Worm (Caenorhabditis elegans): Measurements from ENCODE around the gene T02B11.6.
A peak's percentile ranks its signal among the peaks of the same experiment; 100 is the strongest.

Gene T02B11.6

DNA sequence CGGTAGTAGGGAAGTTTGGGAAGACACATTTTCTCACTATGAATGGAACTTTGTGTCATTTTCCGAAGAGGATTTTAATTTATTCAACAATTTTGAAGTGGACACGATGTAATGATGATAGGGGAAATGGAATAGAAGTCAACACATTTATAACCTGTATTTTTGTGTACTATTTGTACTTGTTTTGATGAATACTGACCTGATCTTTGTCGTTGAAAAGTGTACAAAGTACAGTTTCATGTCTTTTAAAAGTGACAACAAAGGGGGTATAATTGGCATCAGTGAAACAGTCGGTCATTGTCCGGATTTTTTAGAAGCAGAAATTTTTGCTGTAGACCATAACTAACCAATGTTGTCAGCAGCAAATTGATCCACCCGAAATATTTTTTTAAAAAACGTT lies at the start of gene T02B11.6:
Gene T02B11.6 (minus strand): TSS at position 101 of the 400 bp plus-strand sequence.
- no peak for TF ChIP-seq med-1 (GFP tag; optimal IDR thresholded peaks at IDR 0.05; ENCODE audit: insufficient read depth)
- TF ChIP-seq flt-1 (GFP tag; IDR thresholded peaks at IDR 0.05) = no peak
- no peak for TF ChIP-seq ztf-29 (GFP tag; IDR thresholded peaks at IDR 0.05)
- TF ChIP-seq ref-1 (GFP tag; conservative IDR thresholded peaks at IDR 0.05) = no peak
- no peak for TF ChIP-seq klf-2 (GFP tag; conservative IDR thresholded peaks at IDR 0.05)
- TF ChIP-seq cog-1 (tag; optimal IDR thresholded peaks at IDR 0.05) = no peak
- TF ChIP-seq T22C8.4 (GFP tag; IDR thresholded peaks at IDR 0.05) = no peak
- TF ChIP-seq ztf-23 (GFP tag; IDR thresholded peaks at IDR 0.05) = no peak

DNA sequence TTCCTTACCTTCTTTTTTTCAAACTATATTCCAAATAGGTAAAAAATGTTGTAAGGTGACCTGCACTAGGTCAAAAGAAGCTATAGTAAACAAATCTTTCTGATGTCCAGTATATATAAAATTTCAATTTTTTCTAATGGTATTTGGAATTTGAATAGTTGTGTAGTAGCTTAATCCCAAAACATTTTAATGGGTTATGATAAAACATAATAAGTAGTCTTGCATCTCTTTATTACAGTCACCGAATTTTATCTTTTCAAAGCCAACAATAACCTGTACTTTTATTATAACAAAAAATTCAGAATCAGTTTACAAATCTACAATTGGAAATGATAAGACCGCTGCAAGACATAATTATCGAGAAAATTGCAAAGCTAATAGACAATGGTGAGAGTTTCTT lies 28.4 kb upstream of the T02B11.6 start, which contains the start of gene H24K24.2:
Gene H24K24.2 (plus strand): TSS at position 301 of the 400 bp plus-strand sequence.
- TF ChIP-seq T22C8.4 (GFP tag; IDR thresholded peaks at IDR 0.05) (no peak), tab-1 (GFP tag; IDR thresholded peaks at IDR 0.05) (no peak), klf-2 (GFP tag; conservative IDR thresholded peaks at IDR 0.05) (no peak)

DNA sequence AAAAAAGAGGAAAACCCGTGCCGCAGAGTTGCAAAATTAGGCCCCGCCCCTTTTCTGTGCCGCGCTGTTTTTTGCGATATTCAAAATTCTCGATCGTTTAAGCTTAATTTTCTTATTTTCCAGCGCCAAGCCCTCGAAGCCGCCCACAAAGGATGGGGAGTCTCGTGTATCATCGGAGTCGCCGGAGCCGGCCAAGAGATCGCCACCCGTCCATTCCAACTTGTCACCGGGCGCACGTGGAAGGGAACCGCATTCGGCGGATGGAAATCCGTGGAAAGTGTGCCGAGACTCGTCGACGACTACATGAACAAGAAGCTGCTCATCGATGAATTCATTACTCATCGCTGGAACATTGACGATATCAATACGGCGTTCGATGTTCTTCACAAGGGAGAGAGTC lies 26.6 kb upstream of the T02B11.6 start:
- TF ChIP-seq ref-1 (GFP tag; conservative IDR thresholded peaks at IDR 0.05) (no peak), ztf-23 (GFP tag; IDR thresholded peaks at IDR 0.05) (no peak)

DNA sequence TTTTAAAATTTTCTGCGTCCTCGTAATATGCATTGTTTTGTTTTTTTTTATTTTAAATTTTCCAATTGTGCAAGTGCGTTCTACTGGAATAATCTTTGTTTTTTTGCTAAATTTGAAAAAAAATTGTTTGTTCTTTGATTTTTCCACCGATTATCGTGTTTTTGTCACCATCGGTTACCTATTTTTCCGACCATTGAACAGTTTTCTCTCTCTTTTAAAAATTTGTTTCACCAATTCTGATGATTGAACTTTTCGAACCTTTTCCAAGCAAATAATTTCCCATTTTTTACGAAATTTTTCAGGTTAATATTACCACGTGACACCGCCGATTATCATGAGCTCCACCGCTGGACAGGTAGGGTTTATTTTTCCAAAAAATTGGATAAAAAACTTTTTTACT lies 22.4 kb upstream of the T02B11.6 start, which contains the start of gene adh-5:
Gene adh-5 (plus strand): TSS at position 301 of the 400 bp plus-strand sequence.
- no peak for TF ChIP-seq ref-1 (GFP tag; conservative IDR thresholded peaks at IDR 0.05)
- TF ChIP-seq ztf-29 (GFP tag; IDR thresholded peaks at IDR 0.05) = no peak
- TF ChIP-seq flt-1 (GFP tag; IDR thresholded peaks at IDR 0.05) = no peak
- TF ChIP-seq tab-1 (GFP tag; IDR thresholded peaks at IDR 0.05) = no peak
- no peak for TF ChIP-seq klf-2 (GFP tag; conservative IDR thresholded peaks at IDR 0.05)
- no peak for TF ChIP-seq T22C8.4 (GFP tag; IDR thresholded peaks at IDR 0.05)
- no peak for TF ChIP-seq ztf-23 (GFP tag; IDR thresholded peaks at IDR 0.05)
- TF ChIP-seq med-1 (GFP tag; optimal IDR thresholded peaks at IDR 0.05; ENCODE audit: insufficient read depth) = no peak
- no peak for TF ChIP-seq cog-1 (tag; optimal IDR thresholded peaks at IDR 0.05)

DNA sequence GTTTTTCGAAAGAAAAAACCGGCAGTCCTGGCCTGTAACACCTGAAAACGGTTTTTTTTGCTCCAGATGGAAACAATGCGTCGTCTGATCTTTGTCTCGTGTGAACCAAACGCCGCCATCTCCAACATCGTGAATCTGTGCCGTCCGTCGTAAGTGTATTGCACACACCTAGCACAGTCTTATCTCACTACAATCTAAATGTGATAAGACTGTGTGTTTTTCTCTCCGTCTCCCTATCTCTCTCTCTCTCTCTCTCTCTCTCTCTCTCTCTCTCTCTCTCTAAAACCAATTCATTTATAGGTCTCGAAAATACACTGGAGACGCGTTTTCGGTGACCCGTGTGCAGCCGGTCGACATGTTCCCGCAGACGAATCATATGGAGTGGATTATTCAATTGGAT lies 21.5 kb upstream of the T02B11.6 start:
- TF ChIP-seq tab-1 (GFP tag; IDR thresholded peaks at IDR 0.05) (no peak), cog-1 (tag; optimal IDR thresholded peaks at IDR 0.05) (no peak), ztf-23 (GFP tag; IDR thresholded peaks at IDR 0.05) (no peak), ztf-29 (GFP tag; IDR thresholded peaks at IDR 0.05) (no peak)

DNA sequence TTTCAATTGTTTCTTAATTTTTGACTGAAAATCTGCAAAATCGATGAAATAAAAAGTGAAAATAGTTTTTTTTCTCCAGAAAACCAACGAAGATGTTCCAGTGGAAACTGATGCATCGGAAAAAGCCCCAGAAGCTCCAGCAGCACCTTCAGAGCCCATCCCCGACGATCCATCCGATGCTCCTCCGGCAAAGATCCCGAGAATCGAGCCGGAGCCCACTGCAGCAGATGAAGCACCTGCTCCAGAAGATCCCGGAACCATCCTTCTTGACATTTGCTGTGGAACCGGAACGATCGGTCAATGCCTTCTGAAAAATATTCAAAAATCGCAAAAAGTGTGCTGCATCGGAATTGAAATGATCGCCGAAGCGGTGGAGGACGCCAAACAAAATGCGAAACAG lies 19.6 kb upstream of the T02B11.6 start:
- TF ChIP-seq ref-1 (GFP tag; conservative IDR thresholded peaks at IDR 0.05) = no peak
- TF ChIP-seq ztf-29 (GFP tag; IDR thresholded peaks at IDR 0.05) = no peak
- TF ChIP-seq med-1 (GFP tag; optimal IDR thresholded peaks at IDR 0.05; ENCODE audit: insufficient read depth) = no peak
- TF ChIP-seq T22C8.4 (GFP tag; IDR thresholded peaks at IDR 0.05) = no peak
- TF ChIP-seq klf-2 (GFP tag; conservative IDR thresholded peaks at IDR 0.05) = no peak
- TF ChIP-seq cog-1 (tag; optimal IDR thresholded peaks at IDR 0.05) = no peak
- no peak for TF ChIP-seq flt-1 (GFP tag; IDR thresholded peaks at IDR 0.05)
- no peak for TF ChIP-seq ztf-23 (GFP tag; IDR thresholded peaks at IDR 0.05)
- TF ChIP-seq tab-1 (GFP tag; IDR thresholded peaks at IDR 0.05) = no peak

DNA sequence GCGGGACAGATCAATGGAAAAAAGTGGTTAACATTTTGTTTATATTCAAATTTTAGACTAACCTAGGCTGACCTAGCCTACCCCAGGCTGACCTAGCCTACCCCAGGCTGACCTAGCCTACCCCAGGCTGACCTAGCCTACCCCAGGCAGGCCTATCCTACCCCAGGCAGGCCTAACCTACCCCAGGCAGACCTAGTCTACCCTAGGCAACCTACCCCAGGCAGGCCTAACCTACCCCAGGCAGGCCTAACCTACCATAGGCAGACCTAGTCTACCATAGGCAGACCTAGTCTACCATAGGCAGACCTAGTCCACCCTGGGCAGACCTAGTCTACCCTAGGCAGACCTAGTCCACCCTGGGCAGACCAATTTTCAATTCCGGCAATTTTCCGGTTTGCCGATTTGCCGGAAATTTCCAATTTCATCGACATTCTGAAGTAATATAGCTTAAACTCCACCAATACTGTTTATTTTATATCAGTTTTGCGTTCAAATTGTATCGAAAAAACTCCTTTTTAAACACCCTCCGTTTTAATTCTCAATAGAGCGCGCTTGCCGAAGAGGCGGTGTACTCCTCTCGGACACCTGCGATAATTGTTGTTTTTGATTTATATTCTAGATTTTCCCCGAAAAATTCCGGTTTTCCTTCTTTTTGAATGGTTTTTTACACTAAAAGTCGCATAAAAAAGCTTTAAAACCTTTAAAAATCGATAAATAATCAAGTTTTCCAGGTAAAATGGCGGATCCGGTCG lies 15.3 kb upstream of the T02B11.6 start, which contains the start of gene trm-2A:
Gene trm-2A (plus strand): TSS at position 732 of the 752 bp plus-strand sequence.
- TF ChIP-seq med-1 (GFP tag; optimal IDR thresholded peaks at IDR 0.05; ENCODE audit: insufficient read depth) (no peak), ztf-23 (GFP tag; IDR thresholded peaks at IDR 0.05) (0 out of 2 replicates have a peak, but pooled peaks have one; percentile 39)

DNA sequence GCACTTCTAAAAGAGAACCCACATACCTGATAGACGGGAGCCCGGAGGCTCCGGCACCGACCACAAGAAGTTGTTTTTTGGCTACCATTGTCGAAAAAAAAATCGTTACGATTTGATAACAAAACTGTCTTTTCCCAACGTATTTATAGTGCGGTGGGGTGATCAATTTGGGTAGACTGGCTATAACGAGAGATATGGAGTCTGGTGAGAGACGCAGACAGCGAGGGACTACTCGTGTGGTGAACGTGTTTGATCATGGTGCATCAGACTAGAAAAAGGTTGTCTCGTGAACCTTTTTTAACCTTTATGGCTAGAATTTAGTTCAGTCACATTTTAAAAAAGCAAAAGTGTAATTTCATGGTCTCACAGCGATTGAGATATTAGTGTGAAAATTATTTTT lies 14.3 kb upstream of the T02B11.6 start, which contains the start of gene fmo-5:
Gene fmo-5 (minus strand): TSS at position 206 of the 400 bp plus-strand sequence.
- TF ChIP-seq ztf-23 (GFP tag; IDR thresholded peaks at IDR 0.05) = no peak
- no peak for TF ChIP-seq tab-1 (GFP tag; IDR thresholded peaks at IDR 0.05)
- TF ChIP-seq ztf-29 (GFP tag; IDR thresholded peaks at IDR 0.05) = no peak
- TF ChIP-seq T22C8.4 (GFP tag; IDR thresholded peaks at IDR 0.05) = no peak
- TF ChIP-seq ref-1 (GFP tag; conservative IDR thresholded peaks at IDR 0.05) = no peak
- no peak for TF ChIP-seq med-1 (GFP tag; optimal IDR thresholded peaks at IDR 0.05; ENCODE audit: insufficient read depth)
- no peak for TF ChIP-seq cog-1 (tag; optimal IDR thresholded peaks at IDR 0.05)
- no peak for TF ChIP-seq klf-2 (GFP tag; conservative IDR thresholded peaks at IDR 0.05)
- TF ChIP-seq flt-1 (GFP tag; IDR thresholded peaks at IDR 0.05) = no peak

DNA sequence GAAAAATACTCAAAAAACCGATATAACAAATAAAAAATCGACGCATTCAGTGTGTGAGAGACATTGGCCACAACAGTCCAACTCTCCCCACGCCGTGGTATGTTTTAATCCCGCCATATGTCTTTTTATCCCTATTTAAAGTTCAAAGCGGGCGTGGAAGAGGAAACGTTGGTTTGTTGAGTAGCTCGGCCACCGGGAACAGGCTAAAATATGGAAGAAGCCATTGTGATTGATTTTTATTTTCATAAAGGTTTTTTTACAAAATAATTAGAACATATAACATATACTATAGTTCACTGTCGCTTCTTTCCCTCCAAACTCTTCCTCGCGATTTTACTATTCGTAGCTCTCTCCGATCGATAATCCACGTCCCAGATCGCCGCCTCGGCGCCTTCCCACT lies 10.0 kb upstream of the T02B11.6 start, which contains the start of gene nas-32:
Gene nas-32 (minus strand): TSS at position 101 of the 400 bp plus-strand sequence.
- TF ChIP-seq flt-1 (GFP tag; IDR thresholded peaks at IDR 0.05) (no peak), ztf-23 (GFP tag; IDR thresholded peaks at IDR 0.05) (no peak), T22C8.4 (GFP tag; IDR thresholded peaks at IDR 0.05) (no peak), cog-1 (tag; optimal IDR thresholded peaks at IDR 0.05) (no peak), klf-2 (GFP tag; conservative IDR thresholded peaks at IDR 0.05) (no peak), ref-1 (GFP tag; conservative IDR thresholded peaks at IDR 0.05) (no peak), med-1 (GFP tag; optimal IDR thresholded peaks at IDR 0.05; ENCODE audit: insufficient read depth) (no peak), tab-1 (GFP tag; IDR thresholded peaks at IDR 0.05) (no peak), ztf-29 (GFP tag; IDR thresholded peaks at IDR 0.05) (no peak)

DNA sequence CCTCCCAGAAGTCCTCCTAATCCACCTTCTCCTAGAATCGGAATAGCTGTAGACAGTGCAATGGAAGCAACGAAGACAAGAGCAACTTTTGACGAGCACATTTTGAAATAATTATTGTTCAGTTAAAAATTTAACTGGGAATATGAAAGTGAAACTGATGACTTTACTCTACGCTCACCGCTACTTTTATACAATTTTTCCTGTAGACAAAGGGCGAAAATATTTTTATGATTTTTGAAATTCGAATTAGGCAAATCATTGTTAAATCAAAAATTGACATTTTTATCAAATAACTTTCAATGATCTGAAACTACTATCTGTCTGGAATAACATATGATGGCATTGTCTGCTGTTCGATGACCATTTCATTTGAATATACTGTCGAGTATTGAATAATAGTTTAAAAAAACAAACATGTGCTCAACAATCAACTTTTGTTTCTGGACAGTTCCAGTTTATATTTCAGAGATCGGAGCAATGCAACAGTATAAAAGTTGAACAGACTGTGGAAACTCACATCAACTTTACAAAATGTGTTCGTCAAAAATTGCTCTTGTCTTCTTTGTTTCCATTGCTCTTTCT lies 4.4 kb upstream of the T02B11.6 start, which contains the start of the genes srlf-23 and srlf-20:
Gene srlf-23 (minus strand): TSS at position 101 of the 582 bp plus-strand sequence.
Gene srlf-20 (plus strand): TSS at position 532 of the 582 bp plus-strand sequence.
- TF ChIP-seq flt-1 (GFP tag; IDR thresholded peaks at IDR 0.05) = no peak
- TF ChIP-seq cog-1 (tag; optimal IDR thresholded peaks at IDR 0.05) = no peak
- TF ChIP-seq ztf-29 (GFP tag; IDR thresholded peaks at IDR 0.05) = no peak
- TF ChIP-seq med-1 (GFP tag; optimal IDR thresholded peaks at IDR 0.05; ENCODE audit: insufficient read depth) = no peak
- no peak for TF ChIP-seq T22C8.4 (GFP tag; IDR thresholded peaks at IDR 0.05)
- TF ChIP-seq ztf-23 (GFP tag; IDR thresholded peaks at IDR 0.05) = no peak
- no peak for TF ChIP-seq tab-1 (GFP tag; IDR thresholded peaks at IDR 0.05)
- no peak for TF ChIP-seq ref-1 (GFP tag; conservative IDR thresholded peaks at IDR 0.05)
- TF ChIP-seq klf-2 (GFP tag; conservative IDR thresholded peaks at IDR 0.05) = no peak
